Worm (Caenorhabditis elegans): ENCODE data around the gene R01H2.7.

R01H2.7 gene

ce11 chrIII:7067385-7067896 lies 21.9 kb upstream of the R01H2.7 start, which contains the start of gene ger-1:
ger-1 (minus strand) TSS chrIII:7067477.
- no peak for TF ChIP-seq unc-62 (GFP tag; optimal IDR thresholded peaks at IDR 0.05)

DNA sequence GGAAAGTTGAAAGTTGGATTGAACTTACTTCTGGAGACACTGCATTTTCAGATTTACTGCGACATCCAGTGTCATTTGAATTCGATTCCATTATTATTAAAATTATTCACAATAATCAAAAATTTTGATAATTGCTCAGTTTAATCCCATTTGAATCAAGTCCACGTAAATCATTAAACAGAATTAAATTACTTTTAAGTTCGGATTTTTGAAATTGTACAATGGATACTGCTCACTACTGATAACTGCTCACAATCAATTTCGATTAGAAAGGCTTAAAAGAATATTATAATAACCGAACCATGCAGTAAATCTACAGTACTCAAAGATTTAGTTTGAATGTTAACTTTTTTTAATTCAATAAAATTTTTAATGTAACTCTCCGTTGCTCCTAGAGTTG lies 18.6 kb upstream of the R01H2.7 start, which contains the start of gene R01H2.4:
Gene R01H2.4, minus strand, starts transcription at position 101 of the 400 bp plus-strand sequence.
- TF ChIP-seq unc-62 (GFP tag; optimal IDR thresholded peaks at IDR 0.05), result no peak

DNA sequence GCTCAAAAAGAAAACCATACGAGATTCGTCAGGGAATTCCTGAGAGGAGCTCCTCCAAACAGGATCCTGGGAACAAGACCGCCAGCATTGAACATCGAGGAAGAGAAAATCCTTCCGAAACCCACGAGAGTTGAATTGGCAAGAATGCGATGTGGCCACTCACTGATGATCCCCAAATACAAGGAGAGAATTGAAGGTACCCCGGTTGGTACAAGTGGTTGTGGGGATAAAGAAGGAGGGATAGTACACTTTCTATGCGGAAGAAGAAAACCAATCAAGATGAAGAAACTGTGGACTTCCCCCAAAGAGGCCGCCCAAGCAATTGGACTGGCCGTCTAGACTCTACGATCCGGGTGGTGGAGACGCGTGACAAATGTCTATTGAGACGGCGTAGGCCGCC lies 17.5 kb upstream of the R01H2.7 start:
- no peak for TF ChIP-seq unc-62 (GFP tag; optimal IDR thresholded peaks at IDR 0.05)

- TF ChIP-seq unc-62 (GFP tag; optimal IDR thresholded peaks at IDR 0.05), result no peak
Measured at ce11 chrIII:7062580-7062979, 17.0 kb upstream of the R01H2.7 start, which contains the start of gene R01H2.1. R01H2.1 (plus strand) TSS chrIII:7062880.

DNA sequence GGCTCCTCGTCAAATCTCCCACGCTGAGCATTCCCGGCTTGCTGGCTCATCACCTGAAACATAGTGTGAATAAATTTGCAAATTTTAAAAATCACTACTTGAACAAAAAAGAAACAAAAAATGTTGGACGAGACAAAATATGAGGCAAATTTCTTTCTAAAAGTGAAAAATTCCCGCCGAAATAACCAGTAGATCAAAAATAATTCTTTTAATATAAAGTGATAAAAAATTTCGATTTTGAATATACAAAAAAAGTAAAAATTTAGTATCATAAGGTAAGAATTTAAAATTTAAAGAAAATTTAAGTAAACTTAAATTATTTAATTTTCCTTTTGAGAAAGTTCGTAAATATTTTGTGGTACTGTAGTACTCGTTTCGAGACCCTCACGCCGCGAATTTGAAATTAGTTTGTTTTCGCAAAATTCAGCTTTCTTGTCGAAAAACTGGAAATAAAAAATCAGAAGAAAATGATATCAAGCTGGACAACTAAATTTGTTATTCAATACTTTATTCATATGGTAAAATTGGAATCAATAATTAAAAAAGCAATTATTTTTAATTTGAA lies 15.1 kb upstream of the R01H2.7 start, which contains the start of gene egg-2:
Gene egg-2, minus strand, starts transcription at position 53 of the 565 bp plus-strand sequence.
- no peak for TF ChIP-seq unc-62 (GFP tag; optimal IDR thresholded peaks at IDR 0.05)

DNA sequence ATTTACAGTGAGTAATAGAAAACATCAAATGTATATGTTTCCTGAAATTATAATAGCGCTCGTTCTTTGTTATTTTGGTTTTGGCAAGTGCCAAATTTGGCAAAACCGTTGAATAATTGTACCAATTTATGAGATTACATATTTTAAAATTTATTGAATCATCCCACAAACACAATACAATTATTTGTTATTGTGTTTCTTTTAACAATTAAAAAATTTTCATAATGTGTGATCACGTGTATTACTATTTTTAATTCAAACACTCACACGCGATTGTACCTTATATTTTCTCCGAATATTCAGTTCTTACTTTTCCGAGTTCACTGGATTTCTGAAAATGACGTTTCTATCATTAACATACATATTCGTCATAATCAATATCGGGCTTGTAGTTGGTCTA lies 10.7 kb upstream of the R01H2.7 start, which contains the start of gene R01H2.2:
Gene R01H2.2, plus strand, starts transcription at position 301 of the 400 bp plus-strand sequence.
- no peak for TF ChIP-seq unc-62 (GFP tag; optimal IDR thresholded peaks at IDR 0.05)

DNA sequence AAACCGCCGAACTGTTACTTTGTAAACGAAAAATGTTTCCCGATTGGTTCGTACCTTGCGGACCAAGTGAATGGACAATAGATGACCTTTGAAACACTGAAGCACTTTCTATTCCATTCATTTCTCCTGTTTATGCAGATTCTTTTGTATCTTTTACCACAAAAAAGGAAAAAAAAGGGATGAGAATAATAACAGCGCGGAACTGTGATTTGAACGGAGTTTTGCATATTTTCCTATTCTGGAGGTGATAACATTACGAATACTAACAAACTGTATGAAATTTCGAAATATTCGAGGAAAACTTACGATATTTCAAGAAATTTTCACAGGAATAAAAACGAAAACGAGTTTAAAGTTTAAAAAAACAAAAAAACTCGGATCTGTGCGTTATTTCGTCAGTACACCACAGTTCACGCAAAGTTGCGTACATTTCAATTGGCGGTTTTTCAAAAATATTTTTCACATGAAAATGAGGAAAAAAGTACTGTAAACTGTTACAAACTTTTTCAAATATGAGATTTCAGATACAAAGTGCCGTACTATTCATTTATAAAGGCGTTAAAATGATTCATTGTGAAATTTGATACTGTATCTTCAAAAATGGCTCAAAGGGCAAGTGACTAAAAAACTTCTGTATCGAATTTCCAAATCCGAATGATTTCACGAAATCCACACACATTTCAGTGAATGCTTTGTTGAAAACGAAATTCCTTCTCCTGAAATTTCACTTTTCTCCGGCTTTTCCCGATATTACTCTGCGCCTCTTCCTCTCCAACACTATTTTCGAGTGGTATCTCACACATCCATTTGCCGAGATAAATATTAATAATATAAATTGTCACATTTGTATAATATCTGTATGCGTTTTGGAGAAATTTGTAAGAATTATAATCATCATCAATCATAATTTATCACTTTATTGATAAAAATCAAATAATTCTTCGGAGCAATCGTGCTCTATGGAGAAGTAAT lies 11.0 kb downstream of the R01H2.7 start:
- TF ChIP-seq unc-62 (GFP tag; optimal IDR thresholded peaks at IDR 0.05), result no peak

ce11 chrIII:7032070-7032469 lies 13.5 kb downstream of the R01H2.7 start:
- TF ChIP-seq unc-62 (GFP tag; optimal IDR thresholded peaks at IDR 0.05), result no peak

DNA sequence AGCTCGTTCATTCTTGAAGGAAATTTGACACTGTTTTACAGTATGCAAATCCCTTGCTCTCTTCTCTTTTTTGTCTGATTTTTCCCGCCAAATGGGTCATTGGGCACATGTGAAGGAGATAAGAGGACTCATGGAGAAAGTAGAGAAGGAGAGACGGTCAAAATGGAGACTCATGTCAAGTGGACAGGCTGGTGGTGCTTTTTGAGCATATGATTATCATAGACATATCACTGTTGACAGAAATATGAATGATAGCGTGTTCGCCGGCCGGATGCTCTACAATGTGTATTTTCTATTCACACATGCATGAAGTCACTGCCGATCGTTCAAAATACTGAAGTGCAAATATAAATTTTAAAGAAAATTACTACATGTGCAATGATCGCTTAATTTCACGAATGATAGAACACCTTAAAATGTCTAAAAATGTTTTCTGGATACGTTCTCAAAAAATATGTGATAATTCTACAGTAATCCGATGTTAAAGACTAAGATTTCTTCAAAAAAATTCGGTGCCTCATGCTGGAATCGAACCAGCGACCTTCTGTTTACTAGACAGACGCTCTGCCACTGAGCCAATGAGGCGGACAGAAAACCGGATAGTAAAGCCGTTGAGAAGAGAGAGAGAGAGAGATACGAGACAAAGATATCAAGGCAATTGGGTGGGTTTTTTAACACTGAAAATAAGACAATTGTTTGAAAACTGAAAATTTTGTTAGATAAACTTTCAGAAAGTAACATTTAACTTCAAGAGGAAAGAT lies 15.3 kb downstream of the R01H2.7 start:
- no peak for TF ChIP-seq unc-62 (GFP tag; optimal IDR thresholded peaks at IDR 0.05)

DNA sequence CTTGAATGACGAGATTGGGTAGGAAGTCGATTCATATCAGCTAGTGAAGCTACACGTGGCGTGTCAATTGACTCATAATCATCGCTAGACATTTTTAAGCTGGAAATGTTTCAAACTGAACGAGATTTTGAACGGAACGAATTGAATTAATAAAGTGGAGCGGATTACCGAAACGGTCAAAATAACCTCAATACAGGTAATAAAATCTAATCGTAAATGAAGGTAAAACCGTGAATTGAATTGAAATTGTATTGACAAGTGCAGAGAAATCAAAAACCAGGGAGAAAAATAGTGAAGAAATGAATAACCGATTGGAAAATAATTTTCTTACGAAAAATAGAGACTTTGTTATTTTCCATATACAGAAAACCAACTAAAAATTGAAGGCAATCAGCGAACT lies 16.4 kb downstream of the R01H2.7 start, which contains the start of gene cyk-1:
Gene cyk-1, minus strand, starts transcription at position 101 of the 400 bp plus-strand sequence.
- no peak for TF ChIP-seq unc-62 (GFP tag; optimal IDR thresholded peaks at IDR 0.05)

- TF ChIP-seq unc-62 (GFP tag; optimal IDR thresholded peaks at IDR 0.05), result no peak
Measured at ce11 chrIII:7025839-7026238, 19.7 kb downstream of the R01H2.7 start.

DNA sequence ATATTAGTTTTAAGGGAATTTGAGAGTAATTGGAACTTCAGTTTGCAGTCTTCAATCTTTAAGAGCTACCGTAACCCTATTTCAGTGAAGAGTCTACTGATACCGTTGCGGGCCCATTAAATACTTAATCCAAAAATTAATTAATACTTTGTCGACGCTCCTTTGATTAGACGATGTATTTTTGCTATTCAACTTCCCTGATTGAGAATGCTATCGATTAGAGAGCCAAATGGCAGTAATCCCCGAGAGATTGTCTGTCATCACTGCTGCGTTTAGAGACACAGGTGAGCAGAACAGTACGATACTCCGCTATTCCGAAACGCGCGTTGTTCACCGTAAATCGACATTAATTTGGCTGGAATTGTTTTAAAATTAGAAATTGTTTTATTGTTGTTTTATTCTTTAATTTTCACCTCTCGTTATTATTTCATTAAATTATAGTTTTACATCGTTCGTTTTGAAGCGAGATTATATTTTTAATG lies 24.3 kb downstream of the R01H2.7 start, which contains the start of gene rfl-1:
Gene rfl-1, plus strand, starts transcription at position 51 of the 482 bp plus-strand sequence.
- TF ChIP-seq unc-62 (GFP tag; optimal IDR thresholded peaks at IDR 0.05), result no peak

- no peak for TF ChIP-seq unc-62 (GFP tag; optimal IDR thresholded peaks at IDR 0.05)
Measured at ce11 chrIII:7020500-7020899, 25.0 kb downstream of the R01H2.7 start, which contains the start of gene col-8. col-8 (minus strand) TSS chrIII:7020600.

- no peak for TF ChIP-seq unc-62 (GFP tag; optimal IDR thresholded peaks at IDR 0.05)
Measured at ce11 chrIII:7019724-7020123, 25.8 kb downstream of the R01H2.7 start.

DNA sequence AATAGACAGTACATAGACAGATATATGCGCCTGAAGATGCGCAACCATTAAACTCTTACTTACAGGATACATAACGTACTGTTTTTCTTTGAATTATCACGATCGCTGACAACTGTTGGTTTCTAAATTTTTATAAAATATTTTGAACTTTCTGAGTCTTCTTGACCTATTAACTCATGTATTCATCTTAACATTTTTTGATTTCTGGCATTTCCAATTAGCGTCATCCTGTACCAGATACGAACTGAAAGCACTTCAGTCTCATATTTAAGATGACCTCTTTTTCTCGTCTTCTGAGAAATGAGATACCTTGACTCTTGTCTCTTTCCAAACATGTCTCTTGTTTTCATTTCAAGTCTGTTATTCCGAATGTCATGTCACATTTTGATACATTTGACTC lies 31.8 kb downstream of the R01H2.7 start:
- TF ChIP-seq unc-62 (GFP tag; optimal IDR thresholded peaks at IDR 0.05), result no peak

Data from whole organism, dauer.